Worm (Caenorhabditis elegans) whole organism, L4 larva: Measurements from ENCODE around the gene clc-2.

Source experiments
- Y105C5A.15 ChIP-seq: fragments of 200-800 bp; sonication (Bioruptor generic); IDR thresholded peaks from 2 replicates; pipeline ENCODE4 v1.3.6; 2022; ENCODE audit warnings: missing genetic modification characterization, missing compliant biosample characterization
- fkh-10 ChIP-seq: fragments of 150-350 bp; optimal IDR thresholded peaks from 2 replicates; lab custom pipeline; 2014; ENCODE audit warnings: missing biosample characterization, missing genetic modification reagents, missing genetic modification characterization
- lin-15B ChIP-seq: fragments of 150-350 bp; sonication (generic microtip); optimal IDR thresholded peaks from 3 replicates; lab custom pipeline; 2014; ENCODE audit warnings: missing biosample characterization, missing genetic modification characterization
- lin-39 ChIP-seq: fragments of 150-350 bp; optimal IDR thresholded peaks from 2 replicates; lab custom pipeline; 2014; ENCODE audit warnings: missing biosample characterization, missing genetic modification reagents, missing genetic modification characterization
- unc-62 ChIP-seq, 3 experiments: fragments of 150-350 bp in 1 of 3; sonication (generic microtip); optimal IDR thresholded peaks in 2 of 3; peaks in 1 of 3; 1 replicate in 1 of 3; 2 replicates in 2 of 3; lab custom pipeline; 2014 to 2017; ENCODE audit warnings: missing biosample characterization in 3 of 3, missing genetic modification characterization in 3 of 3, missing genetic modification reagents in 3 of 3, missing genotype in 1 of 3
- zfp-3 ChIP-seq: fragments of 200-800 bp; sonication (Bioruptor generic); conservative IDR thresholded peaks from 2 replicates; pipeline ENCODE4 v1.3.6; 2022; ENCODE audit warnings: missing genetic modification reagents, missing genetic modification characterization, missing compliant biosample characterization

- TF ChIP-seq lin-39 (tag; lab: Kevin White, UChicago) = no peak
- no peak for TF ChIP-seq zfp-3 (GFP tag; lab: Robert Waterston, UW)
- no peak for TF ChIP-seq lin-15B (tag; lab: Kevin White, UChicago)
- no peak for TF ChIP-seq Y105C5A.15 (GFP tag; lab: Robert Waterston, UW)
- TF ChIP-seq unc-62 (GFP tag; optimal IDR thresholded peaks at IDR 0.05 in 1 of 2; lab: Kevin White, UChicago) = peak in 1 of 2 experiments; percentile 91
- no peak for TF ChIP-seq unc-62 (tag; optimal IDR thresholded peaks at IDR 0.05; lab: Kevin White, UChicago)
- TF ChIP-seq fkh-10 (GFP tag; lab: Kevin White, UChicago) = peak; percentile 26
These were observed 47.2 kb downstream of the clc-2 start for ce11 chrX:7478476-7478875.
